Fruit fly (Drosophila melanogaster): ENCODE measurements around the gene CG34426.
A peak's percentile ranks its signal among the peaks of the same experiment; 100 is the strongest.

DNA sequence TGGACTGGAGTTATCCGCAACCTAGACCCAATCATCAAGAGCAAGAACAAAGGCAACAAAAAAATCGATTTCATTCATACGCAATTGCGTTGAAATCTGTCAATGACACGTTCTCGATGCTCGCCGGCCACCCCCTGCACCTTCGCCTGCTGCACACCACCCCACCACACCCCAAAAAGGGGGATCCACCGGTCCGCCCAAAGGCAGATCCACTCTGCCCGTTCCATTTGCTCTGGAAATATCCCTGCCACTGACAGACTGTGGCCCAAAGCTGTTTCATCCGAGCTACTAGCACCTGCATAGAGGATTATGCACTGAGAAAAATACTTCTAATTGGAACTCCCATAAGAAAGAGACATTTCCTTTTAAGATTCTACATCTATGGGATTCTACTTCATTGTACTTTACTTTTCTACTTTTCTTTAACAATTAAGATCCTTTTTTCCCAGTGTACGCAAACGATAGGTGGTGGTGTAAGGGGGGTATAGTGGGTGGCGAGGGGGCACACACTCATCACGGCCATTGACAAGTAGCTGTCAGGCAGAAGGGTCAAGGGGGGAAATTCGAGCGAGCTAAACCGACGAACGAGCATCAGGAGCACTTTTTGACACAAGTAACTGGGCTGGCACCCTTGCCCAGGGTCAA lies 21.6 kb downstream of the CG34426 start:
- no peak for TF ChIP-seq CG13296 (GFP tag; optimal IDR thresholded peaks at IDR 0.05)
- TF ChIP-seq CG15011 (GFP tag; optimal IDR thresholded peaks at IDR 0.05) = no peak
- TF ChIP-seq CG15601 (tag; optimal IDR thresholded peaks at IDR 0.05) = peak; percentile 37
- TF ChIP-seq Jarid2 (GFP tag; optimal IDR thresholded peaks at IDR 0.05) = no peak
- no peak for TF ChIP-seq CG7745 (tag; optimal IDR thresholded peaks at IDR 0.05)
- TF ChIP-seq croc (GFP tag; conservative IDR thresholded peaks at IDR 0.05) = peak; percentile 34; the same call in 1 of the 3 replicates
- TF ChIP-seq cwo (GFP tag; optimal IDR thresholded peaks at IDR 0.05) = no peak
- TF ChIP-seq phol (tag; optimal IDR thresholded peaks at IDR 0.05) = peak; percentile 56
- peak; percentile 29 for TF ChIP-seq CG2678 (tag; optimal IDR thresholded peaks at IDR 0.05)
- no peak for TF ChIP-seq Dad (GFP tag; optimal IDR thresholded peaks at IDR 0.05)
- TF ChIP-seq HLH4C (GFP tag; IDR thresholded peaks at IDR 0.05; ENCODE audit: partially characterized antibody) = no peak
- TF ChIP-seq Dek (tag; optimal IDR thresholded peaks at IDR 0.05) = no peak
- TF ChIP-seq chm (GFP tag; IDR thresholded peaks at IDR 0.05) = no peak

Measured in whole organism, embryonic.